Worm (Caenorhabditis elegans) whole organism, mixed stage, embryonic: ENCODE results near the gene oac-1.

Source experiments
- elt-3 ChIP-seq: fragments of 150-350 bp; optimal IDR thresholded peaks from 2 replicates; lab custom pipeline; 2014; ENCODE audit warnings: missing biosample characterization, missing genetic modification characterization
- pha-4 ChIP-seq: fragments of 150-350 bp; optimal IDR thresholded peaks from 2 replicates; lab custom pipeline; 2018; ENCODE audit warnings: missing biosample characterization, missing genetic modification reagents, missing genetic modification characterization

ce11 chrV:19510352-19510751, 45.4 kb downstream of the oac-1 start:
- TF ChIP-seq pha-4 (tag; lab: Kevin White, UChicago) = no peak
- no peak for TF ChIP-seq elt-3
